Worm (Caenorhabditis elegans): ENCODE measurements around the gene snx-17.

snx-17 gene

ce11 chrX:13122191-13122590 lies at the start of gene snx-17:
snx-17 (minus strand) TSS chrX:13122291.
- no peak for TF ChIP-seq ref-1 (GFP tag; conservative IDR thresholded peaks at IDR 0.05)
- no peak for TF ChIP-seq ztf-29 (GFP tag; IDR thresholded peaks at IDR 0.05)
- TF ChIP-seq flt-1 (GFP tag; IDR thresholded peaks at IDR 0.05) = no peak
- TF ChIP-seq tab-1 (GFP tag; IDR thresholded peaks at IDR 0.05) = no peak
- no peak for TF ChIP-seq ztf-23 (GFP tag; IDR thresholded peaks at IDR 0.05)
- no peak for TF ChIP-seq klf-2 (GFP tag; conservative IDR thresholded peaks at IDR 0.05)
- TF ChIP-seq T22C8.4 (GFP tag; IDR thresholded peaks at IDR 0.05) = no peak
- no peak for TF ChIP-seq med-1 (GFP tag; optimal IDR thresholded peaks at IDR 0.05; ENCODE audit: insufficient read depth)
- TF ChIP-seq cog-1 (tag; optimal IDR thresholded peaks at IDR 0.05) = no peak

ce11 chrX:13171206-13171605 lies 49.1 kb upstream of the snx-17 start:
- TF ChIP-seq klf-2 (GFP tag; conservative IDR thresholded peaks at IDR 0.05) (no peak), ref-1 (GFP tag; conservative IDR thresholded peaks at IDR 0.05) (no peak), cog-1 (tag; optimal IDR thresholded peaks at IDR 0.05) (no peak), tab-1 (GFP tag; IDR thresholded peaks at IDR 0.05) (no peak), T22C8.4 (GFP tag; IDR thresholded peaks at IDR 0.05) (no peak), ztf-23 (GFP tag; IDR thresholded peaks at IDR 0.05) (no peak), med-1 (GFP tag; optimal IDR thresholded peaks at IDR 0.05; ENCODE audit: insufficient read depth) (no peak), ztf-29 (GFP tag; IDR thresholded peaks at IDR 0.05) (no peak)

ce11 chrX:13170804-13171203 lies 48.7 kb upstream of the snx-17 start:
- TF ChIP-seq cog-1 (tag; optimal IDR thresholded peaks at IDR 0.05) (no peak), ref-1 (GFP tag; conservative IDR thresholded peaks at IDR 0.05) (no peak), med-1 (GFP tag; optimal IDR thresholded peaks at IDR 0.05; ENCODE audit: insufficient read depth) (no peak), tab-1 (GFP tag; IDR thresholded peaks at IDR 0.05) (no peak), ztf-23 (GFP tag; IDR thresholded peaks at IDR 0.05) (no peak), ztf-29 (GFP tag; IDR thresholded peaks at IDR 0.05) (no peak), flt-1 (GFP tag; IDR thresholded peaks at IDR 0.05) (no peak), klf-2 (GFP tag; conservative IDR thresholded peaks at IDR 0.05) (no peak), T22C8.4 (GFP tag; IDR thresholded peaks at IDR 0.05) (no peak)

- TF ChIP-seq cog-1 (tag; optimal IDR thresholded peaks at IDR 0.05) (no peak), flt-1 (GFP tag; IDR thresholded peaks at IDR 0.05) (no peak), ztf-23 (GFP tag; IDR thresholded peaks at IDR 0.05) (no peak), tab-1 (GFP tag; IDR thresholded peaks at IDR 0.05) (no peak), T22C8.4 (GFP tag; IDR thresholded peaks at IDR 0.05) (no peak), ref-1 (GFP tag; conservative IDR thresholded peaks at IDR 0.05) (no peak)
These were observed 47.9 kb upstream of the snx-17 start, which contains the start of gene mob-2 for ce11 chrX:13169975-13170374. mob-2 (minus strand) TSS chrX:13170075.

- no peak for TF ChIP-seq ztf-29 (GFP tag; IDR thresholded peaks at IDR 0.05)
- TF ChIP-seq cog-1 (tag; optimal IDR thresholded peaks at IDR 0.05) = peak; percentile 88
These were observed 47.0 kb upstream of the snx-17 start for ce11 chrX:13169133-13169532.

- TF ChIP-seq ztf-23 (GFP tag; IDR thresholded peaks at IDR 0.05) (no peak), ref-1 (GFP tag; conservative IDR thresholded peaks at IDR 0.05) (no peak), T22C8.4 (GFP tag; IDR thresholded peaks at IDR 0.05) (no peak), cog-1 (tag; optimal IDR thresholded peaks at IDR 0.05) (no peak), tab-1 (GFP tag; IDR thresholded peaks at IDR 0.05) (no peak), med-1 (GFP tag; optimal IDR thresholded peaks at IDR 0.05; ENCODE audit: insufficient read depth) (no peak), ztf-29 (GFP tag; IDR thresholded peaks at IDR 0.05) (no peak), flt-1 (GFP tag; IDR thresholded peaks at IDR 0.05) (no peak), klf-2 (GFP tag; conservative IDR thresholded peaks at IDR 0.05) (no peak)
These were observed 43.6 kb upstream of the snx-17 start for ce11 chrX:13165686-13166085.

- TF ChIP-seq ztf-23 (GFP tag; IDR thresholded peaks at IDR 0.05) (no peak), klf-2 (GFP tag; conservative IDR thresholded peaks at IDR 0.05) (no peak), ztf-29 (GFP tag; IDR thresholded peaks at IDR 0.05) (no peak), ref-1 (GFP tag; conservative IDR thresholded peaks at IDR 0.05) (no peak), cog-1 (tag; optimal IDR thresholded peaks at IDR 0.05) (no peak), T22C8.4 (GFP tag; IDR thresholded peaks at IDR 0.05) (no peak), flt-1 (GFP tag; IDR thresholded peaks at IDR 0.05) (no peak), tab-1 (GFP tag; IDR thresholded peaks at IDR 0.05) (no peak), med-1 (GFP tag; optimal IDR thresholded peaks at IDR 0.05; ENCODE audit: insufficient read depth) (no peak)
These were observed 42.2 kb upstream of the snx-17 start for ce11 chrX:13164301-13164700.

ce11 chrX:13163185-13163584 lies 41.1 kb upstream of the snx-17 start:
- TF ChIP-seq tab-1 (GFP tag; IDR thresholded peaks at IDR 0.05) (no peak), ztf-23 (GFP tag; IDR thresholded peaks at IDR 0.05) (no peak), T22C8.4 (GFP tag; IDR thresholded peaks at IDR 0.05) (no peak), cog-1 (tag; optimal IDR thresholded peaks at IDR 0.05) (no peak), ref-1 (GFP tag; conservative IDR thresholded peaks at IDR 0.05) (no peak), ztf-29 (GFP tag; IDR thresholded peaks at IDR 0.05) (no peak), med-1 (GFP tag; optimal IDR thresholded peaks at IDR 0.05; ENCODE audit: insufficient read depth) (no peak), klf-2 (GFP tag; conservative IDR thresholded peaks at IDR 0.05) (no peak), flt-1 (GFP tag; IDR thresholded peaks at IDR 0.05) (no peak)

ce11 chrX:13162351-13163038 lies 40.4 kb upstream of the snx-17 start:
- TF ChIP-seq ztf-23 (GFP tag; IDR thresholded peaks at IDR 0.05) = no peak

ce11 chrX:13161778-13162177 lies 39.7 kb upstream of the snx-17 start:
- TF ChIP-seq flt-1 (GFP tag; IDR thresholded peaks at IDR 0.05) (no peak), ztf-29 (GFP tag; IDR thresholded peaks at IDR 0.05) (no peak), klf-2 (GFP tag; conservative IDR thresholded peaks at IDR 0.05) (no peak), ref-1 (GFP tag; conservative IDR thresholded peaks at IDR 0.05) (no peak), tab-1 (GFP tag; IDR thresholded peaks at IDR 0.05) (no peak), T22C8.4 (GFP tag; IDR thresholded peaks at IDR 0.05) (no peak), med-1 (GFP tag; optimal IDR thresholded peaks at IDR 0.05; ENCODE audit: insufficient read depth) (no peak), cog-1 (tag; optimal IDR thresholded peaks at IDR 0.05) (no peak), ztf-23 (GFP tag; IDR thresholded peaks at IDR 0.05) (no peak)
